Worm (Caenorhabditis elegans) whole organism, L4/young adult: Measurements from ENCODE around the gene ocr-4.

Source experiments
- W03F9.2 ChIP-seq: fragments of 150-350 bp; optimal IDR thresholded peaks from 2 replicates; lab custom pipeline; 2014; ENCODE audit warnings: missing biosample characterization, missing genetic modification characterization
- dao-5 ChIP-seq: sonication (generic microtip); optimal IDR thresholded peaks from 2 replicates; lab custom pipeline; 2016; ENCODE audit warnings: missing genotype, missing genetic modification characterization, moderate library complexity, missing compliant biosample characterization
- him-1 ChIP-seq: sonication (generic microtip); optimal IDR thresholded peaks from 2 replicates; lab custom pipeline; 2016; ENCODE audit warnings: missing genotype, missing genetic modification reagents, missing genetic modification characterization, missing compliant biosample characterization

DNA sequence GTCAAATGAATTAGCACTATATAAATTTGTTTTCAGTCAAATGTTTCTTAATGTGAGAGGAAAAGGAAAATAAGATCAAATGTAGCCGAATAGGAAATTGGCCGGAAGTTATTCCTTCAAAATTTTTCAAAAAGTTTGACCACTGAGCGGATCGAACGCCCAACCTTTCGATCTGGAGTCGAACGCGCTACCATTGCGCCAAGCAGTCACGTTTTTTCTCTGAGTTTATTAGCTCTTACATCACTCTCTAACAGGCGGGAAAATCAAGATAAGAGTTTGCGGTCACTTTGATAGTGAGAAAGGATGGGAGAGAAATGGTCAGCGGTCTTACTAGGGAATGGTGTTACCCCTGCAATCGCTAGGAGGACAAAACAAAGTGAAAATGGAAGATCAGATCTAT is 11.4 kb upstream of the ocr-4 start:
- TF ChIP-seq W03F9.2 (tag; lab: Kevin White, UChicago) = no peak
- TF ChIP-seq him-1 (tag; lab: Kevin White, UChicago) = no peak
- no peak for TF ChIP-seq dao-5 (tag; lab: Kevin White, UChicago)
